Fruit fly (Drosophila melanogaster) whole organism, larva: Measurements from ENCODE around the gene lmgA.
A peak's percentile ranks its signal among the peaks of the same experiment; 100 is the strongest.

Experiments used
- noc ChIP-seq: fragments of 200-800 bp; sonication (Bioruptor generic); optimal IDR thresholded peaks from 3 replicates; lab custom pipeline; 2019; ENCODE audit warnings: missing biosample characterization, mild to moderate bottlenecking, missing genetic modification characterization, moderate library complexity

The lmgA gene

DNA sequence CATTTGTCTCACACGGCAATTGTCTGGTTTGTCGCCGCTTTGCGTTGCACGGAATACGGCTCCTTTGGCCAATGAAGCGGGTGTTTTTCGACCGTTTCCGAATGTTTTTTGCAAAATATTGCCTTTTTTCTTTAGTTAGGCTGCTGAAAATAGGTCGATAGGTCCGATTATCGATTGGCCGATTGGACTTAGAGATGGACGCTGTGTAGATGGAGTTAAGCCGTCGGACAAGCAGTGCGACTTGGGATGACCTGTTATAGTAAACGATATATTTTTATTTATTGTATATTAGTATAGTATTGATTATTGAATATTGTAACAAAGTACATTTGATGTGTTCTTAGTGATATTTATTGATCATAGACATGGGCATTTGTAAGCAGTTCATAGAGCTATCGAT lies at the start of gene lmgA, which contains the start of gene lmgB:
TSS of gene lmgA (minus strand) at position 301 of the 400 bp plus-strand sequence.
TSS of gene lmgB (minus strand) at position 301 of the 400 bp plus-strand sequence.
- TF ChIP-seq noc, result peak; percentile 31

DNA sequence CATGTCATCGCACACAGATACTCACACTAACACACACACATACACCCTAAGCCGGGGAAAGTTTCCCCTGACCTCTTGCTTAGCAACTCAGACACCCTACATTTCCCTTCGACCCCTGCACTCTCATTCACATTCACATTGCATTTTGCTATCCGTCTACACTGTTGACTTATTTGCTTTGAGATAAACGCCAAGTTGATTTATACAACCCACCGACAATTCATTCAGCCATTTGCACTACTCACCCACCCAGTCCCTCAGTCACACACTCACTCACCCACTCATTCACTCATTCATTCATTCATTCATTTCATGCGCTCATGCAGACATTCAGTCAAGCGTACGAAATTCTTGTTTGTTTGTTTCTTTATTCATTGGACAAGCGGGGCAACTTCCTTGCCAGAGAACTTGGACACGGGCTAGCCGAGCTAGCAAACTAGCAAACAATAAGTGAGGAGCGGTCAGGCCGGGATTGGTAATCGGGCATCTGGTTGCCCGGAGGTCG lies 48.1 kb upstream of the lmgA start:
- TF ChIP-seq noc, result no peak

DNA sequence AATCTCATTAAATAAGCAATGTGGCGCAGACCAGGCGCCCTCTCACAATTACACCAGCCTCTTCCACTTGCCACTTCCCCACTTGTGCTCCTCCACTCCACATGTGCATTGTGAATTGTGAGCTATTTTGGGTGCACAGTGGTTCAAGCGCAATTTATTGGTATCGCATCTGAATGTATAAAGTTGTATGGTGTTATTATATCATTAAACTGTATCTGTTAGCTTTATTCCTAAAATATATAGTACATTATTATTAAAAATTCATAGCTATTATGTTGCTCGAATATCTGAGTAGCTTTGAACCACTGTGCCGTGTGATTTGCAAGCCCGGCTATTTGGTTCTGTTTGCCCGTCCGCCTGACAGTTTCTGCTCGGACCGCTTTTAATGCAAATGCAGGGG lies 46.5 kb upstream of the lmgA start:
- TF ChIP-seq noc, result no peak

DNA sequence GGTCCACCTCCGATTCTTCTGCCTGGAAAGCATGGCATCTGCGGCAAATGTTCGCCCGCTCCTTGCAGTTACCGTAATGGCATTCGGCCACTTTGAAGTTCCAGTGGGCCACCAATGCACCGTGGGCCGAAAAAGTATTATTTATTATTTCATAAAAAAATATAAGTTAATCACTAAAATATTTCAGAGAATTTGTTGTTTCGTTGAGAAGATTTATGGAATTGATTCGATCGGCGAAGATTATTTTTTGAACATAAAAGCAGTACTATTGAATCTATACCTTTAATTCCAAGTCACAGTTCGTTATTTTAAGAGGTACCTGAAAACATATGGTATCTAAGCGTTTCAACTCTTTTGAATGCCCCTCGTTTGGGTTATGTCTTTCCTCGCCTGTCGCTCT lies 45.8 kb upstream of the lmgA start:
- TF ChIP-seq noc, result no peak

DNA sequence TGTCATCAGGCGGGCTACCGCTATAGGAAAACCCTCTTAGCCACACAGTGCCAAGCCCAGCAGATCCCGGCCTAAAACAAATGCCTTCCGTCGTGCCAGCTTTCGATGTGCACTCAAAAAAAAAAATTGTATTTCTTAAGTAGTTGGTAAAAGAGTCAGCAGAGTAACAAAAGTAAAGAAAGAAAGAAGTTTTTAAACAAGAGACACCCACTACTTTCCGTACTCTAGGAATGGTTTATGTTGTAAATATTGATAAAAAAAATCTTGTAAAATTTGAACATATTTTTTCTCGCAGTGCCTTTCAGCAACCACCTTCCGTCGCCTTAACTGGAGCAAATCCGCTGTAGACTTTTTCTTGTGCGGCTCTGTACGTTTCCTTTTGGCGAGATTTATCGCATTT lies 44.5 kb upstream of the lmgA start:
- TF ChIP-seq noc, result no peak

DNA sequence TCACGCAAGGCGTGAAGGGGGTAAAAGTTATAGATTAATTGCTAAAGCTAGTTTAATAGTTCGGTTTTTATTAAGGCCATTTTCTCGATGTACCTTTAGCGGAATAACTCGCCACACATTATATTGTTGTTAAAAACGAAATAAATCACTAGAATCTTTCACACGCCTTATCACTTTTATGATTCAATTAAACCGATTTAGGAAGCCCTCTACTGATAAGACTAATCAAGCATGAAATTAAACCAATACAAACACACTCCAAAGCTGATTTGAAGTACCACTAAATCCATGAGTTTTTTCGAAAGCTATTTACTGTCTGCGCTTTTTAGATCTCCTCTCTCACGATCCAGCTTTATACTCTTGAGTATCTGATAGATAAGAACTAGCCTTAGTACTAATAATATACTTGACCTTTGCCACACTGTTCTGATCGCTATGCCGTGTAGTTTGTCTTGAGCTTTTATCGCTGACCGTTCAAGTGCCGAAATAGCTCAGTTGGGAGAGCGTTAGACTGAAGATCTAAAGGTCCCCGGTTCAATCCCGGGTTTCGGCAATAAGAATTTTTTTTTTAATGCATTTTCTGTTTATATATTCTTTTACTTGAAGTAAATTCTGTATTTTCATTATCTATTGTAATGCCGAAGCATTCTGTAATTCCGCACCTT lies 42.1 kb upstream of the lmgA start:
- TF ChIP-seq noc, result peak; percentile 81

DNA sequence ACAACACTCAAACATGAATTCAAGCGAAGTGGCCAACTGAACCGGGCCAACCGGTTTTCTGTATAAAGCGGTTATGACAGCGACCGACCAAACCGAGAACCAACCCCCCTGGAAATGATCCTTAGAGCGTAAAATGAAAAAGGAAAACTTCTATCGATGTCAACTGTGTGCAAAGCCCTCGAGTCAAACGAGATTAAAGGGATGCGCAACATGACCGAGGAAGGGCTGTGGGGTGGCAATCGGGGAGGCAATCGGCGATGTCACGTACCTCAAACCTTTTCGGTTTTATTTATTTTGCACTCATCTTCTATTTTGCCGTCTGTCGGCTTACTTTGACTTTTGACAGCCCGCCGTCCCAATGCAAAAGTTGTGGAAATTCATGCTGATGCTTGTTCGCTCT lies 27.8 kb upstream of the lmgA start:
- no peak for TF ChIP-seq noc

DNA sequence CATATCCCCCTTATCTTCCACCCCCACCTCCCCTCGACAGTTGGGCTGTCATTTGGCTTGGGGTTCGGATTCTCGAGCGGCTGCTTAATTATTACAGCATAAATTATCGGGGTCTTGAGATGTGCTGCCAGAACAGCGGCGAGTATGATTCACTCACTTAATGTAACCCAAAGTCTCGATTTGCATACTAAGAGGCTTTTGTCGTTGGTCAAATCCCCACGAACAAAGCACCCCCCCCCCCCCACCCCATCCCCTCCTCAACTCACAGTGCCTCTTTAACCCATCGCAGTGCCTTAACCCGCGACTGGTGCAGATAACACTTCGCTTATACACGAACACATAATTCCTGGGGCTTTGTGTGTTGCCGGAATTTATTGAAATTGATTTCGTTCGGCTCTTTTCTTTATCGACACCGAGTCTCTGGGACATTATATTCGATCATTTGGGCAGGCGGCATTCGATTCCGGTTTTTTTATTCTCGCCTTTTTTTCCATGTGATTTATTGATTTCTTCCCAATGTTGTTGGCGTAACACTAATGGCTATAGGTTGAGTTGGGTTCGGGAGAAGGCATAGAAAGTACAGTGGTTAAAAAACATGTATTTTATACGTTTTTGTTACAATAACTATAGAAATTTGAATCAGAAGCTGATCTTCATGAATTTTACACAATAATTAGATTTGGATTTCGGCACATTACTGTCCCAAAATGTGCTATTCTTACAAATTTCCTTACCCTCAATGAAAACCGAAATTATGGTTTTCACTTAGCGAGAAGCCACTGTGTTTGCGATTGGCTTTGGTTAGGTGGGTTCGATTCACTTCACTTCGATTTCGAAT lies 25.6 kb upstream of the lmgA start:
- TF ChIP-seq noc, result peak; percentile 3

DNA sequence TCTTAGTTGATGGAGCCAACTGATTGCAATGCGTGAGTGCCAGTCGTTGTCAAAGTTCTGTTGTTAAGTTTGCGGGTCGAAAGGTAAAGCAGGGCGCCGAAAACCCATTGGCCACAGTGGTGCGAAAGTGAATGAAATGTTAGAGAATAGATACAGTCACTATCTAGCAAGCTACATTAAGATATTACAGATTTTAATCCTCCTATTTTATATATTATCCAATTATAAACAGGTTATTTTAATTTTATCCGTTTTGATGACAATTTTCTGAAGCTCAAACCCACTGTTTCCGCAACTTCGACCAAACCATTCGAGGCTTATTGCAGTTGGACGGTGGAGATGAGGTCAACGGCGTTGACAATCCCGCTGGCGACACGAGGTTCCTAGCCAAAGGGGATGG lies 24.1 kb upstream of the lmgA start:
- no peak for TF ChIP-seq noc

DNA sequence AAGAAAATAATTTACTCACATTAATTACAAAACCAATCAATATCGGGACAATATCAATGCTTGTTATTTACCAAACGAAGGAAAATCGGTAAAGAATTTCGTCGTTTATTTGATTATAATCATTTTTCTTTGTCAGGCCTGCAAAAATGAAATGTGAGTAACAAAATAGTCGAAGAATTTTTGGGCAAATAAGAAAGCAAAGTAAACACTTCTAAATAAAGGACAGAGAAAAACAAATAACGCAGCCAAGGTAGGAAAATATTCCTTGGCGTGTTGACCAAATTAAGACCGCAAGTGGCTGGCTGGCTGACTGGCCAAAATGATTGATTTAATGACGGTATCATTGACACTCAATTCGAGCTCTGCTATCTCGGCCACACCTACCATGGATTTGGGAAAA lies 19.7 kb upstream of the lmgA start:
- TF ChIP-seq noc, result no peak

DNA sequence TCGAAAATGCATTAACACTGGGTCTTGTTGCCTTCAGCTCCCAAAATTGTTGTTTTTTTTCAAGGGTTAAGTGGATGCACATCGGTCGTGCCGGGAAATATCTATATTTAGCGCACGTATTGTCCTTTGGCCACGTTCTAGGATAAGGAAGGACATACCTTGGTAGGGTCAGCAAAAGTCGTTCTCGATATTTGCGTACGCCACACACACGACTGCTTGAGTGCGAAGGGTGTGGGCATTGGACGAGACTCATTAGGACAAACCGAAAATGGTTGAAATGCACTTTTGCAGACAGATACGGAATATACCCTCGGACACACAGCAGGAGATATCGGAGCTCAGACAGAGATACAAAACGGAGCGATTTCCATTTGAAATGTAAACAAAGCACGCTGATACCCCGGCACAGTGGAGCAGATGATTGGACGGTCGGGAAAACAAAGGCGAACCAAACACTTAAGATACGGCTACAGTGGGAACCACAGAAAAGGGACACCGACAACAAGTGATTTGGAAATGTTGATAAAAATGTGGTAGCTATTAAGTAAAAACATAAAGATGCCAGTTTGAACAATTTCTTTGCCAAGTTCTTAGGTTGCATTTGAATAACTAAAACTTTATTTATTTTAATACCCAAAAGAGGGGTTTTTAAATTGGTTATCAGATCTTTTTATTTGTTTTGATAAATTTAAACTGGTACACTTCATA lies 17.1 kb upstream of the lmgA start:
- TF ChIP-seq noc, result no peak

DNA sequence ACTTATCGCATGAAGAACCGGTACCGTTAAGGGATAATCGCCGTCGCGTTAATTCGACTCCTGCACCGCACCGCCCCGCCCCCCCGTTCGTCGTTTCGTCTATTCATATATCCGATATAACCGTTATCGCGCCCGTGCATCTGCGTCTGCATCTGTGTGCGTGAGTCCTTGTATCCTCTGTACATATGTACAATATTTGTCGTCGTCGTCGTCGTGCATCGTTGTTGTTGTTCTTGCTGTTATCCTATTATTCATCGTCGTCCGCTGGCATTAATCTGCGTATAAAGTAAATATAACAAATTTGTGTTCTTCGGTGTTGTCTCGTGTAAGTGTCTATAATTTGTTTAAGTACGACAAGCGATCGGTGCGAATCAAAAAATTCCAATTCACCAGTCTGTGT lies 16.2 kb upstream of the lmgA start:
- TF ChIP-seq noc, result no peak

DNA sequence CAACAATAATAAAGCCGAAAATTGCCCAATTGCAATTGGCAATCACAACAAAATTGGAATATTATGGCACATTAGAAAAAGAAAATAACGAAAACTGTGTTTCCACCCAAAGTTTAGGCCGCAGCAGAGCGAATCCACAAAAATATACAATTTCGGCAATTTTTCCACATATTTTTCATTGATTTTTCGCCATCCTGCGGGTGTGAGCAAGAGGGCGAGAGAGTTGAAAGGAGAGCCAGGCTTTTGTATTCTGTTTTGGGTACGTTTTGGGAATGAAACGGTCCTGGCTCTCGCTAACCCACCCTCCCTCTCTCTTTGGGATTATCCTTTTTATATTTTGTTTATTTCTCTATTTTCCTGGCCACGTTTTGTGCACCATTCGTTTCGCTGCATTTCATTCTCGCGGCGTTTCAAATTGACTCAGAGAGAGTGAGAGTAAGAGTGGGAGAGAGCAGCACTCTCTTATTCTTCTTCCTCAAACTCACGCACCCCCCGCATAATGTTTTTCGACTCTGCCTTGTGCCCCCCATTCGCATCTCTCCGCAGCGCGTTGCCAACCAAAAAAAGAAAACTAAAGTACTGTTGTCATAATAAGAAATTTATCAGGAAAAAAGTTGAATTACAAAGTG lies 15.4 kb upstream of the lmgA start:
- TF ChIP-seq noc, result no peak

DNA sequence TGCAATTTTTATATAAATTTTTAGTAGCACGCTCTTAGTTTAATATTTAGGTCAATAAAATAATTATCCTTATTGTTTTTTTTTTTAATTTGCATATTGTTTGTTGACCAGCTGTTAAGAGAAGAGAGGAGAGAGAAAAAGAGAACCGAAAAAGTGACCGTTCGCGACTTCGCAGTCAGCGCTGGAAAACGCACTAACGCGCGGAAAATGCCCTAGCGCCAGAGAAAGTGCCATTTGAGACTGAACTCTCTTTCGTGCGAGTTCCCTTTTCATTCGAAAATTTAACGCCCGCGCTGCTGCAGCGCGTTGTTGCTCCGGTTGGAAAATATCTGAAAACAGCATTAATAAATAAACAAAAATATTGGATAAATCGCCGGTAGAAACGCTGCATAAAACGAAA lies 14.7 kb upstream of the lmgA start:
- no peak for TF ChIP-seq noc

DNA sequence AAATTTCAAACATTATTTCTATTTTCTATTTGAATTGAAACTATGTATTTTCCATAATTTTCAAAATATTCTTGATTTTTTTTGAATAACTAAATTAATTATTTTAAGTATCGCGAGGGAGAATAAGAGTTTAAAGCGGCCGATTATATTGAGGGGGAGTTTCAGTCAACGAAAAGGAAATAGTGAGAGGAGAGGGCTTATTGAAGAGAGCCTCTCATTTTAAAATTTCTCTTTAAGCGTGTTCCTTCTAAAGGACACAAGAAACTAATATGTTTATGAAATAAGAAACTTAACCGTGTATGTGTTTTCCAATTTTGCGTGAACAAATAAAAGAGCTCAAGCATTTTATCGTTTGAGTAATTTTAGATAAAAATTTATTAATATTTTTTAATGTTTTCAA lies 14.2 kb upstream of the lmgA start:
- no peak for TF ChIP-seq noc

DNA sequence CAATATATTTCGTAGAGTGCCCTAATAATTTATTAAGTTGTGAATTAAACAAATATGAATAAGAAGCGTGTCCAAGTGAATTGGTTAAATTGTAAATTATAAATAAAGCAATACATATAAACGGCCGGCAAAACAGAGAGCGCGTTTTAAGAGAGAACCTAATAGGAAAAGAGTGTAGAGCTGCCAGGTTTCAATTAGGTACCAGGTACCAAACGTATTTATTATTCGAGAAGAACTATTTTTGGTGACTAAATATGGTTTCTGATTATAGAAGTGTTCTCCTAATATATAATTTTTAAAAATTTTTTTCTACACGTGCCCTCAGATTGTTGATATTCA lies 13.8 kb upstream of the lmgA start:
- no peak for TF ChIP-seq noc
